Worm (Caenorhabditis elegans): ENCODE measurements around the gene asp-6.

asp-6 gene

ce11 chrV:8224634-8225033, 44.1 kb downstream of the asp-6 start, which contains the start of gene pax-1:
Gene pax-1 (plus strand): TSS chrV:8224934.
- TF ChIP-seq ZK185.1 (tag; optimal IDR thresholded peaks at IDR 0.05; ENCODE audit: poor library complexity, severe bottlenecking) (no peak), tbp1 (GFP tag; optimal IDR thresholded peaks at IDR 0.05) (no peak)

ce11 chrV:8223417-8223816, 45.3 kb downstream of the asp-6 start:
- TF ChIP-seq lin-54 (GFP tag; optimal IDR thresholded peaks at IDR 0.05) (no peak), hsf-1 (GFP tag; IDR thresholded peaks at IDR 0.05) (peak; percentile 72; the same call in 1 of the 2 replicates), attf-6 (GFP tag; IDR thresholded peaks at IDR 0.05) (peak; percentile 62; the same call in 1 of the 2 replicates), athp-1 (tag; optimal IDR thresholded peaks at IDR 0.05) (peak; percentile 43), F10E7.11 (tag; optimal IDR thresholded peaks at IDR 0.05) (no peak), hrde-1 (tag; optimal IDR thresholded peaks at IDR 0.05; ENCODE audit: borderline replicate concordance) (peak; percentile 80), ztf-25 (GFP tag; IDR thresholded peaks at IDR 0.05) (0 out of 2 replicates have a peak, but pooled peaks have one; percentile 63), F37B4.10 (GFP tag; IDR thresholded peaks at IDR 0.05) (0 out of 2 replicates have a peak, but pooled peaks have one; percentile 19), lin-26 (GFP tag; IDR thresholded peaks at IDR 0.05) (peak; percentile 64; the same call in 1 of the 2 replicates), akir-1 (GFP tag; optimal IDR thresholded peaks at IDR 0.05) (no peak), lsl-1 (GFP tag; optimal IDR thresholded peaks at IDR 0.05) (peak; percentile 10), unc-130 (GFP tag; optimal IDR thresholded peaks at IDR 0.05) (peak; percentile 17), B0336.3 (GFP tag; IDR thresholded peaks at IDR 0.05) (peak; percentile 75), ztf-26 (tag; optimal IDR thresholded peaks at IDR 0.05) (no peak), lin-40 (tag; optimal IDR thresholded peaks at IDR 0.05) (no peak), D2030.7 (GFP tag; IDR thresholded peaks at IDR 0.05) (peak; percentile 28; the same call in 1 of the 2 replicates), cebp-2 (GFP tag; IDR thresholded peaks at IDR 0.05) (0 out of 2 replicates have a peak, but pooled peaks have one; percentile 57), him-1 (tag; optimal IDR thresholded peaks at IDR 0.05) (peak; percentile 36), snpc-4 (GFP tag; optimal IDR thresholded peaks at IDR 0.05) (no peak), snpc-4 (tag; optimal IDR thresholded peaks at IDR 0.05) (peak in 1 of 4 experiments; percentile 15), ceh-79 (tag; optimal IDR thresholded peaks at IDR 0.05) (peak; percentile 28), nfyb-1 (GFP tag; IDR thresholded peaks at IDR 0.05) (0 out of 2 replicates have a peak, but pooled peaks have one; percentile 53), egl-44 (GFP tag; IDR thresholded peaks at IDR 0.05) (no peak), madf-6 (GFP tag; IDR thresholded peaks at IDR 0.05) (peak; percentile 36; the same call in 1 of the 2 replicates), ekl-4 (GFP tag; IDR thresholded peaks at IDR 0.05) (0 out of 2 replicates have a peak, but pooled peaks have one; percentile 33)

- TF ChIP-seq T07F8.4 (tag; optimal IDR thresholded peaks at IDR 0.05): no peak
- TF ChIP-seq hmg-20 (GFP tag; IDR thresholded peaks at IDR 0.05): no peak
- TF ChIP-seq ceh-91 (GFP tag; IDR thresholded peaks at IDR 0.05): no peak
- TF ChIP-seq Y79H2A.3 (GFP tag; conservative IDR thresholded peaks at IDR 0.05): no peak
- no peak for TF ChIP-seq him-1 (tag; optimal IDR thresholded peaks at IDR 0.05)
- TF ChIP-seq lsy-27 (tag; optimal IDR thresholded peaks at IDR 0.05; ENCODE audit: borderline replicate concordance, insufficient read depth): no peak
- TF ChIP-seq attf-3 (GFP tag; conservative IDR thresholded peaks at IDR 0.05): peak; percentile 94
- no peak for TF ChIP-seq madf-6 (GFP tag; IDR thresholded peaks at IDR 0.05)
- no peak for TF ChIP-seq athp-1 (tag; optimal IDR thresholded peaks at IDR 0.05)
- TF ChIP-seq efl-1 (GFP tag; optimal IDR thresholded peaks at IDR 0.05): peak; percentile 36
- TF ChIP-seq snpc-4 (GFP tag; optimal IDR thresholded peaks at IDR 0.05): peak; percentile 11
- TF ChIP-seq snpc-4 (tag; optimal IDR thresholded peaks at IDR 0.05): peak in 1 of 4 experiments; percentile 30
These were observed 47.6 kb downstream of the asp-6 start, which contains the start of the genes cogc-6 and air-1 for ce11 chrV:8221083-8221538. Gene cogc-6 (minus strand): TSS chrV:8221316. Gene air-1 (plus strand): TSS chrV:8221488.

All from whole organism, young adult.